Fruit fly (Drosophila melanogaster) Kc167 (cell line): Measurements from ENCODE around the gene CRIF.

Experiments used
- Myc ChIP-seq: fragments of >200 bp; optimal IDR thresholded peaks from 2 replicates; lab custom pipeline; 2017; ENCODE audit warnings: missing external identifiers
- Sin3A ChIP-seq: fragments of >200 bp; optimal IDR thresholded peaks from 2 replicates; lab custom pipeline; 2018; ENCODE audit warnings: missing external identifiers
- insv ChIP-seq: fragments of >200 bp; optimal IDR thresholded peaks from 3 replicates; lab custom pipeline; 2018; ENCODE audit warnings: missing external identifiers
- psq ChIP-seq: fragments of >200 bp; optimal IDR thresholded peaks from 2 replicates; lab custom pipeline; 2017; ENCODE audit warnings: missing external identifiers
- ttk ChIP-seq: sonication (Bioruptor generic); optimal IDR thresholded peaks from 2 replicates; lab custom pipeline; 2017; ENCODE audit warnings: missing external identifiers

- no peak for TF ChIP-seq psq (lab: Kevin White, UChicago)
- TF ChIP-seq Sin3A (lab: Kevin White, UChicago) = no peak
- TF ChIP-seq insv (lab: Kevin White, UChicago) = no peak
- no peak for TF ChIP-seq Myc
- no peak for TF ChIP-seq ttk
Observed at dm6 chr3L:21581984-21582383, 13.3 kb upstream of the CRIF start.
